Worm (Caenorhabditis elegans): ENCODE measurements around the gene B0416.5.

DNA sequence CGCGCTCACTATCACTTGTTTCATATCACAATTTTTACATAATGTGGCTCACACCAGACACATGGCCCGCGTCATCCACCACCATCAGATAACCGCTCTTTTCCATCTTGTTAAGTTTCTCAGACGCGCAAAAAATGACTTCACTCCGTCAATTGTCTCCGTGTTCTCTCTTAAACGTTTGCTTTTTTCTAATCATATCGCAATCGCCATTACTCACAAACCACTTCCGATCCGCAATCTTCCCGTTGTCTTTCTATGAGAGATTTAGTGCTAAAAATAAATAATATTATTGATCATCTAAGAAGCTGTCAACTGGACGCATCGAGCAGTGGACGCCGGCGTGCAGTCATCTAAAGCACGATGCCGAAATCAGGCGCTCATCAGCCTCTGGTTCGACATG is 32.8 kb upstream of the B0416.5 start, which contains the start of gene tmc-2:
- no peak for TF ChIP-seq lsy-12 (tag; optimal IDR thresholded peaks at IDR 0.05)
- no peak for TF ChIP-seq fkh-10 (GFP tag; optimal IDR thresholded peaks at IDR 0.05)
- TF ChIP-seq lin-39 (tag; optimal IDR thresholded peaks at IDR 0.05): no peak
- TF ChIP-seq ama-1 (optimal IDR thresholded peaks at IDR 0.05): no peak
- TF ChIP-seq snpc-4 (tag; optimal IDR thresholded peaks at IDR 0.05): no peak
- TF ChIP-seq ceh-9 (tag; optimal IDR thresholded peaks at IDR 0.05): no peak
- no peak for TF ChIP-seq ZK546.5 (tag; optimal IDR thresholded peaks at IDR 0.05)
- no peak for TF ChIP-seq sea-2 (GFP tag; optimal IDR thresholded peaks at IDR 0.05)
- no peak for TF ChIP-seq nhr-11 (tag; optimal IDR thresholded peaks at IDR 0.05)
- TF ChIP-seq eor-1 (tag; optimal IDR thresholded peaks at IDR 0.05): no peak
- TF ChIP-seq unc-62 (GFP tag; optimal IDR thresholded peaks at IDR 0.05): no peak
- no peak for TF ChIP-seq daf-12 (tag; optimal IDR thresholded peaks at IDR 0.05)
